Worm (Caenorhabditis elegans): ENCODE data around the gene F59B1.10.

The F59B1.10 gene

DNA sequence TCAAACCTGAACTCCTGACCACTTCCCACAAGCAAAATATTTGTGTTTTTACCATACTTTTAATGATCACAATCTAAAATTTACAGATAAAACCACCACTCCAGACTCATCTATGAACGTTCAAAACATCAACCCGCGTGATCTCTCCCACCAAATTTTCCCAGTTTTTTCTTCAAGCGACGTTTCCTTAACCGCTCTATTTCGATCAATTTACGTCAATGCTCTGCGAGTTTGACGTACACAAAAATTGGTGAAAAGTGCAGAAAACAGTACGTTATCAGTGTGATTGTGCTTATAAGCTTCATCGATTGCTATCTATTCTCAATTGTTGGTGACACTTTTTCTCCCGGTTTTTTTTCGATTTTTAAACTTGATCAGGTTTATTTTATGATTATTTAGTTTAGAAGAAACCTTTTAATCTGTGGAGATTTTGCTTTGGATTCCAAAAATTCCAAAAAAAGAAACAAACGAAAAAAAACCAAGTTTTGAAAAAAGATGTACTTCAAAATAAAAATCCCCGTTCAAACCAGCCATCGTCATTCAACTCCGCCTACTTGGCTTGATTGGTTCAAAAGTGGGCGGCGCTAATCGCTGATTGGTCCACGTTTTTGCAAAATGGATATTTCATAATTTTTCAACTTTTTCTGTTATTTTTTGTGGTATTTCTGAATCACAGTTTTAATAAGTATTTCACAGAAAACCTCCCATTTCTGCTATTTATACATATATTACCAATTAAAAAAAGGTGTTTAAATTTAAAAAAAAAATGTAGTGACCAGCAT, 15.3 kb downstream of the F59B1.10 start:
- TF ChIP-seq elt-2 (tag; optimal IDR thresholded peaks at IDR 0.05), result peak; percentile 84
- TF ChIP-seq mdl-1 (tag; optimal IDR thresholded peaks at IDR 0.05), result peak in 1 of 2 experiments; percentile 13
- no peak for TF ChIP-seq C34B4.2 (tag; optimal IDR thresholded peaks at IDR 0.05)
- TF ChIP-seq irx-1 (tag; optimal IDR thresholded peaks at IDR 0.05), result no peak
- TF ChIP-seq fkh-8 (tag; optimal IDR thresholded peaks at IDR 0.05), result no peak
- TF ChIP-seq ceh-82 (tag; optimal IDR thresholded peaks at IDR 0.05), result no peak
- no peak for TF ChIP-seq unc-30 (tag; optimal IDR thresholded peaks at IDR 0.05)
- TF ChIP-seq Y116A8C.19 (tag; optimal IDR thresholded peaks at IDR 0.05; ENCODE audit: borderline replicate concordance), result no peak
- TF ChIP-seq nhr-90 (tag; optimal IDR thresholded peaks at IDR 0.05; ENCODE audit: poor library complexity), result peak; percentile 37
- TF ChIP-seq egl-13 (tag; optimal IDR thresholded peaks at IDR 0.05), result no peak
- peak in 1 of 2 experiments; percentile 40 for TF ChIP-seq lin-35 (GFP tag; optimal IDR thresholded peaks at IDR 0.05)
- no peak for TF ChIP-seq pag-3 (tag; optimal IDR thresholded peaks at IDR 0.05; ENCODE audit: borderline replicate concordance, insufficient read depth)
- no peak for TF ChIP-seq nhr-20 (tag; optimal IDR thresholded peaks at IDR 0.05)
- no peak for TF ChIP-seq lin-14 (GFP tag; optimal IDR thresholded peaks at IDR 0.05)
- no peak for TF ChIP-seq elt-3 (tag; optimal IDR thresholded peaks at IDR 0.05)
- TF ChIP-seq hlh-17 (GFP tag; optimal IDR thresholded peaks at IDR 0.05; ENCODE audit: borderline replicate concordance), result no peak
- peak; percentile 30 for TF ChIP-seq nhr-71 (tag; optimal IDR thresholded peaks at IDR 0.05)
- no peak for TF ChIP-seq nhr-28 (tag; optimal IDR thresholded peaks at IDR 0.05)

DNA sequence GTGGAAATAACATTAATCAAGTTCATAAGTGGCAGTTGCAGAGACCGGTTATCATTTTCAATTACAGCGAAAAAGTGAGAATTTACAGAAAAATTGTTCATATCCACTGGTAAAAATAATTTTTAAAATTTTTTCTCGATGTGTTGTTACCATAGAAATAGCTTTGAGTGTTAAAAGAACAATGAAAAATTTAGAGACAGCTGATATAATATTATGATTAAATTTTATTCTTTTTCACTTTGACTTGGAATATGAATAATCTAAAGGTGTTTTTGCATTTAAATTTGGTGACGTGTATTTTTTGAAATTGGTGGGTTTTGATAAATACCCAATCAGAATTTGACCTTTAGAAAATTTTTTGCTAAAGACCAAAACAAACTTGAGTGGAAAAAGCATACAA, 16.2 kb downstream of the F59B1.10 start, which contains the start of gene F59B1.6:
Gene F59B1.6 (minus strand): TSS at position 101 of the 400 bp plus-strand sequence.
- TF ChIP-seq ces-1 (GFP tag; optimal IDR thresholded peaks at IDR 0.05) (no peak), jun-1 (tag; optimal IDR thresholded peaks at IDR 0.05) (no peak), isw-1 (GFP tag; IDR thresholded peaks at IDR 0.05) (no peak), egl-27 (tag; optimal IDR thresholded peaks at IDR 0.05) (no peak), zag-1 (tag; optimal IDR thresholded peaks at IDR 0.05) (no peak), egl-13 (tag; optimal IDR thresholded peaks at IDR 0.05) (no peak), F16B12.6 (tag; optimal IDR thresholded peaks at IDR 0.05) (no peak), vab-15 (tag; optimal IDR thresholded peaks at IDR 0.05) (no peak), C16A3.4 (tag; optimal IDR thresholded peaks at IDR 0.05) (no peak), nhr-19 (GFP tag; conservative IDR thresholded peaks at IDR 0.05) (no peak), lin-13 (GFP tag; optimal IDR thresholded peaks at IDR 0.05) (no peak), tlp-1 (tag; optimal IDR thresholded peaks at IDR 0.05) (no peak), fkh-8 (tag; optimal IDR thresholded peaks at IDR 0.05) (no peak)

DNA sequence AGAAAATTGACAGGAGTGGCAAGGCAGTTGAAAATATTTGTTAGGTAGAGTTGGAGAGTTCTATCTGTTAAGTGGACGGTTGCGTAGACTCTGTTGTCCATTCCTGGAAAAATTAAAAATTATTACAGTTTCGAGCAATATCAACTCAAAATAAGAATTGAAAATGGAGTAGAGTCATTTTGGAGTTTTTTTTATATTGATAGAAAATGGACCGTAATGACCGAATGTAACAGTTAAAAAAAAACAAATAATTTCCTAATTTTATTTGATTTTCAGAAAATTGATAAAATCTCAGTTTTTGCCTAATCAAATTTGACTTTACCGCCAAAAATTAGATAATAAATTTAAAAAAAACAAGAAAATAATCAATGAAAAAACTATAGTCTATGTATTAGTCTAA, 20.8 kb downstream of the F59B1.10 start, which contains the start of gene F59B1.4:
Gene F59B1.4 (minus strand): TSS at position 101 of the 400 bp plus-strand sequence.
- TF ChIP-seq mab-9 (GFP tag; IDR thresholded peaks at IDR 0.05) (no peak), skn-1 (tag; optimal IDR thresholded peaks at IDR 0.05) (no peak), nhr-85 (tag) (no peak), unc-30 (tag; optimal IDR thresholded peaks at IDR 0.05) (no peak), swsn-7 (tag; optimal IDR thresholded peaks at IDR 0.05) (no peak), tbx-2 (tag; optimal IDR thresholded peaks at IDR 0.05) (no peak), nhr-77 (tag; optimal IDR thresholded peaks at IDR 0.05) (no peak), xbp-1 (tag; optimal IDR thresholded peaks at IDR 0.05) (no peak), alr-1 (tag; optimal IDR thresholded peaks at IDR 0.05; ENCODE audit: borderline replicate concordance) (no peak), ceh-82 (tag; optimal IDR thresholded peaks at IDR 0.05) (no peak), zag-1 (tag; optimal IDR thresholded peaks at IDR 0.05) (no peak), ceh-88 (GFP tag; IDR thresholded peaks at IDR 0.05) (no peak), nhr-12 (tag; optimal IDR thresholded peaks at IDR 0.05) (no peak), dsc-1 (tag; optimal IDR thresholded peaks at IDR 0.05) (no peak), vab-15 (tag; optimal IDR thresholded peaks at IDR 0.05) (no peak), C16A3.4 (tag; optimal IDR thresholded peaks at IDR 0.05) (no peak), lsy-2 (tag; optimal IDR thresholded peaks at IDR 0.05) (no peak), elt-3 (tag; optimal IDR thresholded peaks at IDR 0.05) (no peak), lin-14 (GFP tag; optimal IDR thresholded peaks at IDR 0.05) (no peak)

Data from whole organism, L1 larva.